Worm (Caenorhabditis elegans) whole organism, young adult: ENCODE measurements around the gene F58H1.2.

Experiments used
- C06A6.2 ChIP-seq: fragments of 200-800 bp; sonication (Bioruptor generic); conservative IDR thresholded peaks from 2 replicates; pipeline ENCODE4 v1.3.6; 2022; ENCODE audit warnings: missing genetic modification characterization, missing compliant biosample characterization
- F57C9.4 ChIP-seq: sonication (generic microtip); optimal IDR thresholded peaks from 2 replicates; lab custom pipeline; 2017; ENCODE audit warnings: mild to moderate bottlenecking, missing genetic modification characterization, missing compliant biosample characterization
- ceh-58 ChIP-seq: fragments of 200-800 bp; sonication (Bioruptor generic); IDR thresholded peaks from 2 replicates; pipeline ENCODE4 v1.3.6; 2022; ENCODE audit warnings: missing genetic modification characterization, missing compliant biosample characterization
- rpc-1 ChIP-seq, 2 experiments: fragments of 150-350 bp in 1 of 2; sonication (generic microtip) in 1 of 2; optimal IDR thresholded peaks; 2 replicates each; lab custom pipeline; 2014 to 2018; ENCODE audit warnings: missing biosample characterization in 1 of 2, missing genetic modification characterization in 1 of 2, missing genetic modification reagents in 1 of 2, missing genotype in 1 of 2
- ztf-18 ChIP-seq: sonication (generic microtip); optimal IDR thresholded peaks from 2 replicates; lab custom pipeline; 2016; ENCODE audit warnings: missing genotype, mild to moderate bottlenecking, missing genetic modification characterization, missing compliant biosample characterization
- ztf-26 ChIP-seq: sonication (generic microtip); optimal IDR thresholded peaks from 2 replicates; lab custom pipeline; 2017; ENCODE audit warnings: missing genetic modification characterization, missing compliant biosample characterization

DNA sequence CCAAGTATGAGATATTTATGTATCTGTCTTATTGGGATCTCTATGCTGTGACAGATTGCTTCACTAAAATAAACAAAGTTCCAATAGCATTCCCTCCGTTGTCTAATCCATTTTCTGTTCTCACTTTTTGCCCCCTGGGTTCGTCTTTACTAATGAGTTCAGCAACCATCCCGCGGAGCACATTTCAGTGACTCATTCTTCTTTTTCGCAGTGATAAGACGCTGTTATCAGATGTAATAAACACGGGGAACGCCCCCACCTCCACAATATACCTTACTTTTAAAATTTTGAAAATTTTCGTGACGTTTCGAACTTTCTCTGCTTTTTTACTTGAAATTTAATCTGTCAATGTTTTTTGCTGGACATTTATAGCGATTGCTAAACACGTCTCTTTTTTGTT lies 28.8 kb upstream of the F58H1.2 start:
- no peak for TF ChIP-seq rpc-1 (optimal IDR thresholded peaks at IDR 0.05; lab: Kevin White, UChicago)
- no peak for TF ChIP-seq rpc-1 (tag; optimal IDR thresholded peaks at IDR 0.05; lab: Kevin White, UChicago)
- no peak for TF ChIP-seq ztf-18 (tag; lab: Kevin White, UChicago)
- TF ChIP-seq ceh-58 (GFP tag; lab: Robert Waterston, UW), result no peak
- TF ChIP-seq ztf-26 (tag; lab: Kevin White, UChicago), result no peak
- TF ChIP-seq F57C9.4 (tag; lab: Kevin White, UChicago), result no peak
- no peak for TF ChIP-seq C06A6.2
